Worm (Caenorhabditis elegans) whole organism, L3 larva: ENCODE measurements around the gene C08E3.14.

Source experiments
- R02D3.7 ChIP-seq: fragments of 150-350 bp; optimal IDR thresholded peaks from 2 replicates; lab custom pipeline; 2014; ENCODE audit warnings: missing biosample characterization, missing genetic modification characterization
- ZK546.5 ChIP-seq: sonication (generic microtip); optimal IDR thresholded peaks from 2 replicates; lab custom pipeline; 2017; ENCODE audit warnings: missing biosample characterization, missing genetic modification characterization
- aly-2 ChIP-seq: fragments of 150-350 bp; optimal IDR thresholded peaks from 2 replicates; lab custom pipeline; 2014; ENCODE audit warnings: missing biosample characterization, missing genetic modification characterization
- ama-1 ChIP-seq: fragments of 150-350 bp; optimal IDR thresholded peaks from 2 replicates; lab custom pipeline; 2018
- ceh-16 ChIP-seq: sonication (generic microtip); optimal IDR thresholded peaks from 2 replicates; lab custom pipeline; 2017; ENCODE audit warnings: missing biosample characterization, missing genetic modification characterization
- ceh-28 ChIP-seq: fragments of 150-350 bp; optimal IDR thresholded peaks from 2 replicates; lab custom pipeline; 2014; ENCODE audit warnings: missing biosample characterization, missing genetic modification reagents, missing genetic modification characterization
- ceh-82 ChIP-seq: fragments of 150-350 bp; optimal IDR thresholded peaks from 2 replicates; lab custom pipeline; 2014; ENCODE audit warnings: missing biosample characterization, missing genetic modification characterization
- ceh-9 ChIP-seq: sonication (generic microtip); optimal IDR thresholded peaks from 2 replicates; lab custom pipeline; 2018; ENCODE audit warnings: missing biosample characterization, missing genetic modification characterization
- daf-12 ChIP-seq: fragments of 150-350 bp; optimal IDR thresholded peaks from 2 replicates; lab custom pipeline; 2014; ENCODE audit warnings: missing biosample characterization, missing genetic modification reagents, missing genetic modification characterization
- egl-27 ChIP-seq: sonication (generic microtip); optimal IDR thresholded peaks from 4 replicates; lab custom pipeline; 2017; ENCODE audit warnings: missing biosample characterization, missing genetic modification reagents, missing genetic modification characterization
- egl-5 ChIP-seq: fragments of 150-350 bp; optimal IDR thresholded peaks from 2 replicates; lab custom pipeline; 2017; ENCODE audit warnings: missing biosample characterization, missing genetic modification reagents, missing genetic modification characterization, inconsistent platforms
- elt-1 ChIP-seq: fragments of 150-350 bp; optimal IDR thresholded peaks from 2 replicates; lab custom pipeline; 2014; ENCODE audit warnings: missing biosample characterization, missing genetic modification characterization
- elt-2 ChIP-seq: sonication (generic microtip); optimal IDR thresholded peaks from 2 replicates; lab custom pipeline; 2016; ENCODE audit warnings: missing genetic modification reagents, mild to moderate bottlenecking, missing genetic modification characterization, missing compliant biosample characterization
- elt-3 ChIP-seq, 3 experiments: fragments of 150-350 bp in 1 of 3; sonication (generic microtip) in 2 of 3; optimal IDR thresholded peaks; 2 replicates in 2 of 3; 4 replicates in 1 of 3; lab custom pipeline; 2014 to 2017; ENCODE audit warnings: missing biosample characterization in 3 of 3, missing genetic modification characterization in 3 of 3
- eor-1 ChIP-seq, 2 experiments: fragments of 150-350 bp; optimal IDR thresholded peaks; 2 replicates each; lab custom pipeline; 2014 to 2018; ENCODE audit warnings: missing biosample characterization in 2 of 2, missing genetic modification characterization in 2 of 2
- fkh-10 ChIP-seq: sonication (generic microtip); optimal IDR thresholded peaks from 2 replicates; lab custom pipeline; 2017; ENCODE audit warnings: missing biosample characterization, missing genetic modification reagents, missing genetic modification characterization
- hmg-11 ChIP-seq: sonication (generic microtip); optimal IDR thresholded peaks from 2 replicates; lab custom pipeline; 2016; ENCODE audit warnings: missing genetic modification characterization, missing compliant biosample characterization
- jun-1 ChIP-seq: fragments of 150-350 bp; optimal IDR thresholded peaks from 2 replicates; lab custom pipeline; 2014; ENCODE audit warnings: missing biosample characterization, missing genetic modification reagents, missing genetic modification characterization
- lin-39 ChIP-seq: fragments of 150-350 bp; optimal IDR thresholded peaks from 2 replicates; lab custom pipeline; 2018; ENCODE audit warnings: missing biosample characterization, missing genetic modification reagents, missing genetic modification characterization
- mdl-1 ChIP-seq: fragments of 150-350 bp; optimal IDR thresholded peaks from 2 replicates; lab custom pipeline; 2014; ENCODE audit warnings: missing biosample characterization, missing genetic modification characterization
- nfya-1 ChIP-seq: sonication (generic microtip); optimal IDR thresholded peaks from 2 replicates; lab custom pipeline; 2017; ENCODE audit warnings: missing genetic modification characterization, mild to moderate bottlenecking, missing compliant biosample characterization, antibody characterized with exemption, moderate library complexity; ENCODE audit not compliant: insufficient read depth
- nhr-11 ChIP-seq: fragments of 150-350 bp; optimal IDR thresholded peaks from 2 replicates; lab custom pipeline; 2014; ENCODE audit warnings: missing biosample characterization, missing genetic modification characterization
- nhr-12 ChIP-seq: fragments of 150-350 bp; optimal IDR thresholded peaks from 2 replicates; lab custom pipeline; 2014; ENCODE audit warnings: missing biosample characterization, missing genetic modification characterization
- nhr-25 ChIP-seq: sonication (generic microtip); optimal IDR thresholded peaks from 2 replicates; lab custom pipeline; 2017; ENCODE audit warnings: missing biosample characterization, missing genetic modification characterization
- nhr-43 ChIP-seq: sonication (generic microtip); optimal IDR thresholded peaks from 2 replicates; lab custom pipeline; 2016; ENCODE audit warnings: mild to moderate bottlenecking, missing genetic modification characterization, missing compliant biosample characterization; ENCODE audit not compliant: poor library complexity, severe bottlenecking
- nhr-76 ChIP-seq: fragments of 150-350 bp; sonication (generic microtip); optimal IDR thresholded peaks from 5 replicates; lab custom pipeline; 2014; ENCODE audit warnings: missing biosample characterization, missing genetic modification characterization
- pha-4 ChIP-seq: fragments of 150-350 bp; optimal IDR thresholded peaks from 2 replicates; lab custom pipeline; 2014; ENCODE audit warnings: missing biosample characterization, missing genetic modification reagents, missing genetic modification characterization
- pqm-1 ChIP-seq: fragments of 150-350 bp; optimal IDR thresholded peaks from 2 replicates; lab custom pipeline; 2017; ENCODE audit warnings: missing biosample characterization, missing genetic modification characterization, inconsistent platforms
- sea-2 ChIP-seq: fragments of 150-350 bp; sonication (generic microtip); optimal IDR thresholded peaks from 4 replicates; lab custom pipeline; 2014; ENCODE audit warnings: missing biosample characterization, missing genetic modification reagents, missing genetic modification characterization
- snpc-4 ChIP-seq: fragments of 150-350 bp; optimal IDR thresholded peaks from 2 replicates; lab custom pipeline; 2014; ENCODE audit warnings: missing biosample characterization, missing genetic modification characterization
- unc-39 ChIP-seq: sonication (generic microtip); optimal IDR thresholded peaks from 4 replicates; lab custom pipeline; 2017; ENCODE audit warnings: missing biosample characterization, missing genetic modification characterization
- unc-62 ChIP-seq: fragments of 150-350 bp; sonication (generic microtip); optimal IDR thresholded peaks from 4 replicates; lab custom pipeline; 2014; ENCODE audit warnings: missing biosample characterization, missing genetic modification reagents, missing genetic modification characterization
- ztf-11 ChIP-seq: fragments of 150-350 bp; optimal IDR thresholded peaks from 2 replicates; lab custom pipeline; 2014; ENCODE audit warnings: missing biosample characterization, missing genetic modification characterization

The C08E3.14 gene

DNA sequence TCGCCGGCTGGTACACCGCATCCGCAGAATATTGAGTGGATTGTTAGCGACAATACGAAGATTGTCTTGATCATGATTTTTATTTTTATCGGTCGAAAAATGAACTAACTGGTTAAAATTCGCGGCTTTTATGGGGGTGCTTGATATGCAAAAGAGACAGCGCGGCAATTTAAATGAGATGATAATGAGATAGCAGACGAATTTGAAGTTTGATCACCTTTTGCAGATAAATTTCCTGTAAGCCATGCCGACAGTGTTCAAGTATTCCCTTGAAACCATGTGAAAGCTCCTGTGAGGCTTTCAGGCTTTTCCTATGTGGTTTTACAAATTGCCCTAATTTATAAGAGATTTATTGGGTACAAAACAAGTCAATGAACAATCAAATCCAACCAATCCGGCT lies 20.4 kb downstream of the C08E3.14 start, which contains the start of gene ZC204.17:
ZC204.17 (minus strand) TSS at position 101 of the 400 bp plus-strand sequence.
- TF ChIP-seq hmg-11 (tag; lab: Kevin White, UChicago) (no peak), jun-1 (tag; lab: Kevin White, UChicago) (no peak), pqm-1 (tag; lab: Kevin White, UChicago) (no peak), ceh-16 (tag; lab: Kevin White, UChicago) (no peak), ceh-28 (tag; lab: Kevin White, UChicago) (no peak), ztf-11 (tag; lab: Kevin White, UChicago) (no peak), nhr-11 (tag; lab: Kevin White, UChicago) (no peak), ama-1 (no peak), ceh-82 (tag; lab: Kevin White, UChicago) (no peak), daf-12 (tag; lab: Kevin White, UChicago) (no peak), sea-2 (GFP tag; lab: Kevin White, UChicago) (no peak), ZK546.5 (tag; lab: Kevin White, UChicago) (no peak), aly-2 (tag; lab: Kevin White, UChicago) (no peak), nfya-1 (no peak), nhr-12 (tag; lab: Kevin White, UChicago) (no peak), egl-27 (no peak), mdl-1 (tag; lab: Kevin White, UChicago) (no peak)

ce11 chrII:1648768-1649167 lies 23.0 kb downstream of the C08E3.14 start, which contains the start of gene fbxb-21:
fbxb-21 (minus strand) TSS chrII:1648868.
- TF ChIP-seq fkh-10, result peak; percentile 44
- TF ChIP-seq sea-2 (GFP tag; lab: Kevin White, UChicago), result no peak

DNA sequence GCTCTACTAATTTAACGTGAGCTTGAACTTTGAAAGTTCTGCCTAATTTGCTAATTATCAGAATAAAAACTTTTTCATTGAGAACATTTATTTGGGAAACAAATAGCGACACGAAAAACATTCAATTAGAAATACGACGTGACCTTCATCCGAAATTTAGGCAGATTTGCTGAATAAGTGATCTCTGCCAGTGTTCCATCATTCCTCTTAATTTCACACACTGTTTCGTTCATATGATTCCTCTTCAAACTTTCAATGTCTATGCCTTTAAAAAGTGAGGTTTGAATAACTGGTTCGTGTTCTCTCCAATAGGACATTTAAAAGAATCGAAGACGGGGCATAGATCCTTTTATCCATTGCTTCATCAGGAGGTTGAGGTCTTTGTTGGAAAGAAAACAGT lies 24.7 kb downstream of the C08E3.14 start, which contains the start of gene fbxb-20:
fbxb-20 (minus strand) TSS at position 101 of the 400 bp plus-strand sequence.
- no peak for TF ChIP-seq pha-4 (tag; lab: Kevin White, UChicago)

- TF ChIP-seq elt-3 (tag; optimal IDR thresholded peaks at IDR 0.05; lab: Kevin White, UChicago) (no peak), fkh-10 (peak; percentile 15)
Observed at ce11 chrII:1651804-1652203, 26.0 kb downstream of the C08E3.14 start, which contains the start of gene fbxb-16. fbxb-16 (minus strand) TSS chrII:1651904.

DNA sequence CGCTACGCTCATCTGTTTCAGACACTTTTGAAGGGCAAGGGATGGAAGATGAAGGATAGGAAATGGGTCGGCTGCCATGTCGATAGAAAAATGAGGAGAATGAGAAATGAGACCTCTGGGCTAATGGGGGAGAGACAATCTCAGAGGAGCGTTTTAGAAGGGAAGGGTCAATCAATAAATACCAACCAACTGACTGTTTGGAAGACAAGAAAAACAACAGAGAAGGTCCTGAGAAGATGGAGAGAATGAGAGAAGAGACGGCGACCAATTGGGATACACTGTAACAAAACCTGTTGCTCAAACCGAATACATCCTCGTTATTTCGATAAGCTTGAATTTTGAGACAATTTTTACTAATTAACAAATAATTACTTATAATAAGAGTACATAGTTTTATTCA lies 27.6 kb downstream of the C08E3.14 start, which contains the start of gene fbxb-15:
fbxb-15 (minus strand) TSS at position 101 of the 400 bp plus-strand sequence.
- no peak for TF ChIP-seq daf-12 (tag; lab: Kevin White, UChicago)
- TF ChIP-seq ceh-9 (tag; lab: Kevin White, UChicago), result no peak
- no peak for TF ChIP-seq nhr-76 (tag; lab: Kevin White, UChicago)
- TF ChIP-seq eor-1 (tag; optimal IDR thresholded peaks at IDR 0.05; lab: Kevin White, UChicago), result no peak
- no peak for TF ChIP-seq unc-62 (GFP tag; lab: Kevin White, UChicago)
- TF ChIP-seq ceh-28 (tag; lab: Kevin White, UChicago), result no peak
- no peak for TF ChIP-seq hmg-11 (tag; lab: Kevin White, UChicago)
- no peak for TF ChIP-seq nhr-25 (tag; lab: Kevin White, UChicago)
- no peak for TF ChIP-seq snpc-4 (tag; lab: Kevin White, UChicago)
- no peak for TF ChIP-seq pqm-1 (tag; lab: Kevin White, UChicago)
- no peak for TF ChIP-seq aly-2 (tag; lab: Kevin White, UChicago)
- TF ChIP-seq pha-4 (tag; lab: Kevin White, UChicago), result no peak

- TF ChIP-seq nhr-43 (tag; lab: Kevin White, UChicago), result no peak
- no peak for TF ChIP-seq nhr-25 (tag; lab: Kevin White, UChicago)
Observed at ce11 chrII:1654917-1655316, 29.2 kb downstream of the C08E3.14 start, which contains the start of gene btb-12. btb-12 (plus strand) TSS chrII:1655217.

DNA sequence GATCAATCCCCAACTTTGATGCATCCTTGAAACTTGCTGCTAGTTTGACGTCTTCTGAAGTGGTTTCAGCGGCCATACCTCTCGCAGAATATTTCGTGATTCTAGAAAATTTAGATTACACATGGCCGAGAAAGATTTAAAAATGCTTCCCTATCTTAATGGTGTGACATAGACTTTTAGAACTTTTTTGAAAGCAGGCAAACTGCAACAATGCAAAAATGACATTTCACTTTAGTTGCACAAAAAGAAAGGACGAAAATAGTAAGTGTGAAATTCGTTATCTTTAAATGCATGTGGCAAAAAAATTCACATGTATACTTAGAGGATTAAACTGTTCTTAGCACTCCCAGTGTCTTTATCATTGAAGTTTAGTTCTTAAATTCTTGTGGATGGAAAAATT lies 31.4 kb downstream of the C08E3.14 start, which contains the start of gene ZC204.12:
ZC204.12 (minus strand) TSS at position 101 of the 400 bp plus-strand sequence.
- TF ChIP-seq nhr-43 (tag; lab: Kevin White, UChicago) (no peak), elt-1 (tag; lab: Kevin White, UChicago) (no peak), ceh-16 (tag; lab: Kevin White, UChicago) (no peak), snpc-4 (tag; lab: Kevin White, UChicago) (no peak), nhr-76 (tag; lab: Kevin White, UChicago) (no peak), egl-5 (no peak), elt-2 (tag; lab: Kevin White, UChicago) (no peak), lin-39 (tag; lab: Kevin White, UChicago) (no peak), unc-39 (no peak), jun-1 (tag; lab: Kevin White, UChicago) (no peak), nhr-11 (tag; lab: Kevin White, UChicago) (no peak), egl-27 (no peak), ceh-9 (tag; lab: Kevin White, UChicago) (no peak), elt-3 (tag; optimal IDR thresholded peaks at IDR 0.05; lab: Kevin White, UChicago) (no peak), R02D3.7 (tag; lab: Kevin White, UChicago) (no peak)
